Worm (Caenorhabditis elegans) whole organism, early embryonic: Measurements from ENCODE around the gene ZK662.2.

ENCODE experiments used
- B0310.2 ChIP-seq: sonication (generic microtip); optimal IDR thresholded peaks from 2 replicates; lab custom pipeline; 2016; ENCODE audit warnings: mild to moderate bottlenecking, missing genetic modification characterization, missing compliant biosample characterization
- F13C5.2 ChIP-seq: sonication (generic microtip); optimal IDR thresholded peaks from 2 replicates; lab custom pipeline; 2017; ENCODE audit warnings: mild to moderate bottlenecking, missing genetic modification characterization, inconsistent platforms, missing compliant biosample characterization
- aly-1 ChIP-seq: sonication (generic microtip); optimal IDR thresholded peaks from 2 replicates; lab custom pipeline; 2016; ENCODE audit warnings: missing genetic modification characterization, missing compliant biosample characterization
- ama-1 ChIP-seq: fragments of 150-350 bp; optimal IDR thresholded peaks from 2 replicates; lab custom pipeline; 2014
- ceh-13 ChIP-seq: fragments of 200-800 bp; sonication (Bioruptor generic); optimal IDR thresholded peaks from 2 replicates; lab custom pipeline; 2018; ENCODE audit warnings: mild to moderate bottlenecking, missing genetic modification characterization, missing compliant biosample characterization
- ceh-36 ChIP-seq: sonication (generic microtip); optimal IDR thresholded peaks from 2 replicates; lab custom pipeline; 2016; ENCODE audit warnings: missing genetic modification characterization, inconsistent platforms, missing compliant biosample characterization
- ets-7 ChIP-seq: sonication (generic microtip); optimal IDR thresholded peaks from 2 replicates; lab custom pipeline; 2016; ENCODE audit warnings: missing genotype, missing genetic modification characterization, missing compliant biosample characterization
- flt-1 ChIP-seq: fragments of 200-800 bp; sonication (Bioruptor generic); IDR thresholded peaks from 2 replicates; pipeline ENCODE4 v1.3.6; 2022; ENCODE audit warnings: missing genetic modification characterization, missing compliant biosample characterization
- hmg-4 ChIP-seq: fragments of 200-800 bp; sonication (Bioruptor generic); optimal IDR thresholded peaks from 2 replicates; lab custom pipeline; 2018; ENCODE audit warnings: mild to moderate bottlenecking, missing genetic modification characterization, missing compliant biosample characterization
- hnd-1 ChIP-seq: sonication (generic microtip); optimal IDR thresholded peaks from 2 replicates; lab custom pipeline; 2016; ENCODE audit warnings: missing genetic modification characterization, missing compliant biosample characterization
- scrt-1 ChIP-seq: fragments of 200-800 bp; sonication (Bioruptor generic); IDR thresholded peaks from 2 replicates; pipeline ENCODE4 v1.3.6; 2022; ENCODE audit warnings: missing genetic modification characterization, missing compliant biosample characterization
- sea-1 ChIP-seq: fragments of 200-800 bp; sonication (Bioruptor generic); conservative IDR thresholded peaks from 2 replicates; pipeline ENCODE4 v1.3.6; 2022; ENCODE audit warnings: missing genetic modification characterization, missing compliant biosample characterization
- tbx-37 ChIP-seq: fragments of 200-800 bp; sonication (Bioruptor generic); conservative IDR thresholded peaks from 2 replicates; pipeline ENCODE4 v1.3.6; 2022; ENCODE audit warnings: missing genetic modification reagents, missing genetic modification characterization, missing compliant biosample characterization
- tra-4 ChIP-seq: sonication (generic microtip); optimal IDR thresholded peaks from 2 replicates; lab custom pipeline; 2017; ENCODE audit warnings: missing genetic modification characterization, missing compliant biosample characterization

- TF ChIP-seq tra-4 (no peak), hmg-4 (GFP tag; lab: Kevin White, UChicago) (no peak), ama-1 (lab: Kevin White, UChicago) (no peak), sea-1 (GFP tag; lab: Robert Waterston, UW) (no peak), scrt-1 (no peak), flt-1 (GFP tag; lab: Robert Waterston, UW) (no peak), ceh-13 (no peak), tbx-37 (GFP tag; lab: Robert Waterston, UW) (no peak), hnd-1 (tag; lab: Kevin White, UChicago) (no peak), B0310.2 (no peak), aly-1 (tag; lab: Kevin White, UChicago) (no peak), ets-7 (tag; lab: Kevin White, UChicago) (no peak), F13C5.2 (no peak), ceh-36 (tag; lab: Kevin White, UChicago) (no peak)
Observed at ce11 chrX:15675622-15676021, 20.9 kb upstream of the ZK662.2 start, which contains the start of gene F59D12.2.
